Worm (Caenorhabditis elegans) whole organism, L3 larva: ENCODE data around the gene F12E12.6.

Source experiments
- aly-2 ChIP-seq: fragments of 150-350 bp; optimal IDR thresholded peaks from 2 replicates; lab custom pipeline; 2014; ENCODE audit warnings: missing biosample characterization, missing genetic modification characterization
- ceh-28 ChIP-seq: fragments of 150-350 bp; optimal IDR thresholded peaks from 2 replicates; lab custom pipeline; 2014; ENCODE audit warnings: missing biosample characterization, missing genetic modification reagents, missing genetic modification characterization
- elt-3 ChIP-seq, 3 experiments: fragments of 150-350 bp in 1 of 3; sonication (generic microtip) in 2 of 3; optimal IDR thresholded peaks; 2 replicates in 2 of 3; 4 replicates in 1 of 3; lab custom pipeline; 2014 to 2017; ENCODE audit warnings: missing biosample characterization in 3 of 3, missing genetic modification characterization in 3 of 3
- fkh-10 ChIP-seq: sonication (generic microtip); optimal IDR thresholded peaks from 2 replicates; lab custom pipeline; 2017; ENCODE audit warnings: missing biosample characterization, missing genetic modification reagents, missing genetic modification characterization
- nhr-12 ChIP-seq: fragments of 150-350 bp; optimal IDR thresholded peaks from 2 replicates; lab custom pipeline; 2014; ENCODE audit warnings: missing biosample characterization, missing genetic modification characterization
- nhr-237 ChIP-seq: fragments of 150-350 bp; optimal IDR thresholded peaks from 2 replicates; lab custom pipeline; 2014; ENCODE audit warnings: missing biosample characterization, missing genetic modification characterization
- nhr-28 ChIP-seq: fragments of 150-350 bp; optimal IDR thresholded peaks from 2 replicates; lab custom pipeline; 2014; ENCODE audit warnings: missing biosample characterization, missing genetic modification characterization
- tbx-2 ChIP-seq: sonication (generic microtip); optimal IDR thresholded peaks from 2 replicates; lab custom pipeline; 2016; ENCODE audit warnings: mild to moderate bottlenecking, missing genetic modification characterization, missing compliant biosample characterization
- unc-62 ChIP-seq: fragments of 150-350 bp; sonication (generic microtip); optimal IDR thresholded peaks from 4 replicates; lab custom pipeline; 2014; ENCODE audit warnings: missing biosample characterization, missing genetic modification reagents, missing genetic modification characterization
- zag-1 ChIP-seq: fragments of 150-350 bp; optimal IDR thresholded peaks from 2 replicates; lab custom pipeline; 2014; ENCODE audit warnings: missing biosample characterization, missing genetic modification characterization
- ztf-11 ChIP-seq: fragments of 150-350 bp; optimal IDR thresholded peaks from 2 replicates; lab custom pipeline; 2014; ENCODE audit warnings: missing biosample characterization, missing genetic modification characterization

- TF ChIP-seq ceh-28, result no peak
- TF ChIP-seq nhr-28 (tag; lab: Kevin White, UChicago), result no peak
- TF ChIP-seq fkh-10 (GFP tag; lab: Kevin White, UChicago), result no peak
- no peak for TF ChIP-seq unc-62 (GFP tag; lab: Kevin White, UChicago)
- TF ChIP-seq ztf-11 (tag; lab: Kevin White, UChicago), result no peak
- no peak for TF ChIP-seq nhr-237 (tag; lab: Kevin White, UChicago)
- TF ChIP-seq aly-2 (tag; lab: Kevin White, UChicago), result no peak
- no peak for TF ChIP-seq tbx-2 (tag; lab: Kevin White, UChicago)
- TF ChIP-seq elt-3 (tag; optimal IDR thresholded peaks at IDR 0.05; lab: Kevin White, UChicago), result no peak
- no peak for TF ChIP-seq zag-1
- no peak for TF ChIP-seq nhr-12 (tag; lab: Kevin White, UChicago)
These were observed 22.3 kb upstream of the F12E12.6 start, which contains the start of gene T24E12.12 for ce11 chrII:3759010-3759409.
